Worm (Caenorhabditis elegans) whole organism, L4 larva: Measurements from ENCODE around the gene F42A9.17.
A peak's percentile ranks its signal among the peaks of the same experiment; 100 is the strongest.

Experiments used
- aly-2 ChIP-seq: sonication (generic microtip); optimal IDR thresholded peaks from 2 replicates; lab custom pipeline; 2018; ENCODE audit warnings: missing biosample characterization, missing genetic modification characterization
- ceh-82 ChIP-seq: sonication (generic microtip); optimal IDR thresholded peaks from 2 replicates; lab custom pipeline; 2017; ENCODE audit warnings: missing biosample characterization, missing genetic modification characterization
- egl-27 ChIP-seq: sonication (generic microtip); optimal IDR thresholded peaks from 3 replicates; lab custom pipeline; 2017; ENCODE audit warnings: missing biosample characterization, missing genetic modification reagents, missing genetic modification characterization
- fkh-10 ChIP-seq: fragments of 150-350 bp; optimal IDR thresholded peaks from 2 replicates; lab custom pipeline; 2014; ENCODE audit warnings: missing biosample characterization, missing genetic modification reagents, missing genetic modification characterization
- lin-1 ChIP-seq: fragments of 200-800 bp; sonication (Bioruptor generic); IDR thresholded peaks from 2 replicates; pipeline ENCODE4 v1.3.6; 2022; ENCODE audit warnings: missing genetic modification reagents, missing genetic modification characterization, missing compliant biosample characterization
- lin-13 ChIP-seq: fragments of 150-350 bp; optimal IDR thresholded peaks from 2 replicates; lab custom pipeline; 2014; ENCODE audit warnings: missing biosample characterization, missing genetic modification reagents, missing genetic modification characterization
- lin-39 ChIP-seq: fragments of 150-350 bp; optimal IDR thresholded peaks from 2 replicates; lab custom pipeline; 2014; ENCODE audit warnings: missing biosample characterization, missing genetic modification reagents, missing genetic modification characterization
- nhr-102 ChIP-seq: sonication (generic microtip); optimal IDR thresholded peaks from 2 replicates; lab custom pipeline; 2016; ENCODE audit warnings: mild to moderate bottlenecking, missing genetic modification characterization, moderate library complexity, missing compliant biosample characterization
- nhr-6 ChIP-seq: fragments of 150-350 bp; optimal IDR thresholded peaks from 2 replicates; lab custom pipeline; 2014; ENCODE audit warnings: missing biosample characterization, missing genetic modification characterization
- nhr-76 ChIP-seq: fragments of 150-350 bp; optimal IDR thresholded peaks from 2 replicates; lab custom pipeline; 2014; ENCODE audit warnings: missing biosample characterization, missing genetic modification characterization
- php-3 ChIP-seq: fragments of 200-800 bp; sonication (Bioruptor generic); IDR thresholded peaks from 2 replicates; pipeline ENCODE4 v1.3.6; 2022; ENCODE audit warnings: missing genetic modification reagents, missing genetic modification characterization, missing compliant biosample characterization
- snpc-4 ChIP-seq: fragments of 150-350 bp; optimal IDR thresholded peaks from 2 replicates; lab custom pipeline; 2014; ENCODE audit warnings: missing biosample characterization, missing genetic modification characterization
- zag-1 ChIP-seq: fragments of 150-350 bp; optimal IDR thresholded peaks from 2 replicates; lab custom pipeline; 2014; ENCODE audit warnings: missing biosample characterization, missing genetic modification characterization
- zip-11 ChIP-seq: fragments of 200-800 bp; sonication (Bioruptor generic); IDR thresholded peaks from 2 replicates; pipeline ENCODE4 v1.3.6; 2022; ENCODE audit warnings: missing genetic modification characterization, missing compliant biosample characterization

DNA sequence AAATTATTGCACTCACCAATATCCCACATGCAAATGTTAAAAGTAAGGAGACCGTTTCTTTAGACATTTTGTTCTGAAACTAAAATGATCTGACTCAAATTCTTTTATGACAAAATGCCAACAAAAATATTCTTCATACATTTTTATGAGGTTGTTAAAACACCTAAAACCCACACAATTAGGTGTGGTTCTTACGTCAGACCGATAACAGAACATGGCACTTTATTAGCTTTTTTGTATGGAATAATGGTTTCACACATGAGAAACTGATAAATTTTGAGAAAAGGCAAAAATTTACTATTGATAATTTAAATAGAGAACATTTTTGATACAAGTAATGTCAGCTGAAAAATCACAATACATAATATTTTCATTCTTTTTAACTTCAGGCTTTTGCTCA is 41.9 kb upstream of the F42A9.17 start, which contains the start of gene C49C8.5:
- TF ChIP-seq php-3 (peak; percentile 84), fkh-10 (no peak), lin-13 (GFP tag; lab: Kevin White, UChicago) (no peak), nhr-76 (tag; lab: Kevin White, UChicago) (no peak), lin-39 (tag; lab: Kevin White, UChicago) (no peak), zip-11 (GFP tag; lab: Robert Waterston, UW) (no peak), zag-1 (tag; lab: Kevin White, UChicago) (no peak), aly-2 (tag; lab: Kevin White, UChicago) (no peak), snpc-4 (tag; lab: Kevin White, UChicago) (no peak), lin-1 (GFP tag; lab: Robert Waterston, UW) (no peak), ceh-82 (no peak), nhr-102 (tag; lab: Kevin White, UChicago) (no peak), nhr-6 (tag; lab: Kevin White, UChicago) (no peak), egl-27 (tag; lab: Kevin White, UChicago) (no peak)
